Fruit fly (Drosophila melanogaster): Measurements from ENCODE around the gene pasha.

Gene pasha

dm6 chr3R:31608030-31608429 is 9.7 kb upstream of the pasha start (continued):
- TF ChIP-seq ind (GFP tag; optimal IDR thresholded peaks at IDR 0.05) = no peak
- TF ChIP-seq nerfin-1 (tag; optimal IDR thresholded peaks at IDR 0.05) = no peak
- no peak for TF ChIP-seq HLHmδ (GFP tag; optimal IDR thresholded peaks at IDR 0.05)
- no peak for TF ChIP-seq Meics (GFP tag; optimal IDR thresholded peaks at IDR 0.05)
- no peak for TF ChIP-seq CG14050 (GFP tag; IDR thresholded peaks at IDR 0.05)
- TF ChIP-seq pb (GFP tag; optimal IDR thresholded peaks at IDR 0.05) = no peak
- TF ChIP-seq Usf (GFP tag; optimal IDR thresholded peaks at IDR 0.05) = no peak
- TF ChIP-seq klu (GFP tag; IDR thresholded peaks at IDR 0.05) = no peak
- TF ChIP-seq CG6689 (GFP tag; IDR thresholded peaks at IDR 0.05) = no peak
- no peak for TF ChIP-seq CG43689 (GFP tag; IDR thresholded peaks at IDR 0.05)
- TF ChIP-seq exex (tag; optimal IDR thresholded peaks at IDR 0.05) = no peak
- TF ChIP-seq CG13894 (tag; optimal IDR thresholded peaks at IDR 0.05) = peak; percentile 20
- TF ChIP-seq abd-A (tag; optimal IDR thresholded peaks at IDR 0.05) = peak; percentile 39
- peak; percentile 88 for TF ChIP-seq Med (GFP tag)
- peak; percentile 45 for TF ChIP-seq CG3281 (GFP tag; optimal IDR thresholded peaks at IDR 0.05)
- no peak for TF ChIP-seq CG31365 (tag; optimal IDR thresholded peaks at IDR 0.05)
- no peak for TF ChIP-seq ssp (GFP tag; IDR thresholded peaks at IDR 0.05)
- TF ChIP-seq grn (GFP tag; optimal IDR thresholded peaks at IDR 0.05) = no peak
- TF ChIP-seq NK7.1 (GFP tag; optimal IDR thresholded peaks at IDR 0.05) = no peak
- TF ChIP-seq jumu (GFP tag; optimal IDR thresholded peaks at IDR 0.05) = no peak
- peak; percentile 35 for TF ChIP-seq sens (GFP tag)
- TF ChIP-seq gem (tag; optimal IDR thresholded peaks at IDR 0.05) = no peak
- peak; percentile 30 for TF ChIP-seq Hmr (GFP tag; optimal IDR thresholded peaks at IDR 0.05)
- no peak for TF ChIP-seq vnd (GFP tag; IDR thresholded peaks at IDR 0.05; ENCODE audit: partially characterized antibody)
- TF ChIP-seq Ada2b (GFP tag; IDR thresholded peaks at IDR 0.05) = no peak
- TF ChIP-seq lov (optimal IDR thresholded peaks at IDR 0.05) = no peak
- TF ChIP-seq lov (GFP tag; IDR thresholded peaks at IDR 0.05) = no peak
- no peak for TF ChIP-seq TFAM (GFP tag; optimal IDR thresholded peaks at IDR 0.05)
- TF ChIP-seq slou (GFP tag; optimal IDR thresholded peaks at IDR 0.05) = no peak
- no peak for TF ChIP-seq CG15479 (GFP tag; optimal IDR thresholded peaks at IDR 0.05)
- no peak for TF ChIP-seq ci (GFP tag; IDR thresholded peaks at IDR 0.05)
- TF ChIP-seq Oaz (GFP tag; IDR thresholded peaks at IDR 0.05) = no peak
- TF ChIP-seq CG2875 (GFP tag; optimal IDR thresholded peaks at IDR 0.05) = no peak
- no peak for TF ChIP-seq CG5245 (GFP tag; optimal IDR thresholded peaks at IDR 0.05)
- no peak for TF ChIP-seq CG3065 (GFP tag; optimal IDR thresholded peaks at IDR 0.05)
- TF ChIP-seq CG1529 (GFP tag; optimal IDR thresholded peaks at IDR 0.05) = no peak
- TF ChIP-seq CG12942 (GFP tag; optimal IDR thresholded peaks at IDR 0.05) = no peak
- TF ChIP-seq D19B (GFP tag; optimal IDR thresholded peaks at IDR 0.05) = no peak
- TF ChIP-seq onecut (GFP tag; IDR thresholded peaks at IDR 0.05) = no peak
- no peak for TF ChIP-seq Dip3 (GFP tag; optimal IDR thresholded peaks at IDR 0.05)
- TF ChIP-seq Bteb2 (GFP tag; optimal IDR thresholded peaks at IDR 0.05) = no peak
- TF ChIP-seq so (GFP tag; IDR thresholded peaks at IDR 0.05) = no peak
- TF ChIP-seq CG3407 (GFP tag; optimal IDR thresholded peaks at IDR 0.05) = no peak
- no peak for TF ChIP-seq Ets97D (GFP tag; optimal IDR thresholded peaks at IDR 0.05)
- no peak for TF ChIP-seq CG10366 (GFP tag; IDR thresholded peaks at IDR 0.05)
- TF ChIP-seq CG14667 (GFP tag; IDR thresholded peaks at IDR 0.05) = no peak
- no peak for TF ChIP-seq Bdp1 (GFP tag; optimal IDR thresholded peaks at IDR 0.05)
- TF ChIP-seq Rfx (GFP tag; IDR thresholded peaks at IDR 0.05) = no peak
- no peak for TF ChIP-seq CG14965 (GFP tag; optimal IDR thresholded peaks at IDR 0.05; ENCODE audit: borderline replicate concordance)
- peak; percentile 28 for TF ChIP-seq CG2120 (GFP tag; optimal IDR thresholded peaks at IDR 0.05)
- TF ChIP-seq CG2202 (tag; optimal IDR thresholded peaks at IDR 0.05) = no peak
- TF ChIP-seq CrebB (tag; optimal IDR thresholded peaks at IDR 0.05) = no peak
- no peak for TF ChIP-seq CG8290 (GFP tag; optimal IDR thresholded peaks at IDR 0.05)
- TF ChIP-seq CG8290 (tag; optimal IDR thresholded peaks at IDR 0.05) = peak in 1 of 2 experiments; percentile 17

Measured in whole organism, embryonic.